Worm (Caenorhabditis elegans) whole organism, L4 larva: ENCODE measurements around the gene endu-2.

Experiments
- D1046.2 ChIP-seq: fragments of 200-800 bp; sonication (Bioruptor generic); IDR thresholded peaks from 2 replicates; pipeline ENCODE4 v1.3.6; 2022; ENCODE audit warnings: missing genetic modification characterization, missing compliant biosample characterization
- F49E8.2 ChIP-seq: sonication (generic microtip); optimal IDR thresholded peaks from 2 replicates; lab custom pipeline; 2016; ENCODE audit warnings: missing compliant biosample characterization, mild to moderate bottlenecking, missing genetic modification characterization, borderline replicate concordance
- R02D3.7 ChIP-seq: fragments of 150-350 bp; sonication (generic microtip); optimal IDR thresholded peaks from 3 replicates; lab custom pipeline; 2014; ENCODE audit warnings: missing biosample characterization, missing genetic modification characterization
- Y105C5A.15 ChIP-seq: fragments of 200-800 bp; sonication (Bioruptor generic); IDR thresholded peaks from 2 replicates; pipeline ENCODE4 v1.3.6; 2022; ENCODE audit warnings: missing genetic modification characterization, missing compliant biosample characterization
- Y48G9A.11 ChIP-seq: fragments of 200-800 bp; sonication (Bioruptor generic); IDR thresholded peaks from 2 replicates; pipeline ENCODE4 v1.3.6; 2022; ENCODE audit warnings: missing genetic modification reagents, missing genetic modification characterization, missing compliant biosample characterization
- ZK337.2 ChIP-seq: fragments of 200-800 bp; sonication (Bioruptor generic); IDR thresholded peaks from 2 replicates; pipeline ENCODE4 v1.3.6; 2022; ENCODE audit warnings: missing genetic modification reagents, missing genetic modification characterization, missing compliant biosample characterization
- aha-1 ChIP-seq: fragments of 150-350 bp; peaks from one replicate; lab custom pipeline; 2014; ENCODE audit warnings: missing biosample characterization, missing genetic modification characterization
- aly-2 ChIP-seq: sonication (generic microtip); optimal IDR thresholded peaks from 2 replicates; lab custom pipeline; 2018; ENCODE audit warnings: missing biosample characterization, missing genetic modification characterization
- ama-1 ChIP-seq: fragments of 150-350 bp; optimal IDR thresholded peaks from 2 replicates; lab custom pipeline; 2014; ENCODE audit warnings: inconsistent platforms, mixed read lengths
- arid-1 ChIP-seq: fragments of 200-800 bp; sonication (Bioruptor generic); conservative IDR thresholded peaks from 2 replicates; pipeline ENCODE4 v1.3.6; 2022; ENCODE audit warnings: missing genetic modification reagents, missing genetic modification characterization, missing compliant biosample characterization
- ceh-28 ChIP-seq: fragments of 150-350 bp; optimal IDR thresholded peaks from 2 replicates; lab custom pipeline; 2014; ENCODE audit warnings: missing biosample characterization, missing genetic modification reagents, missing genetic modification characterization
- ceh-44 ChIP-seq: fragments of 200-800 bp; sonication (Bioruptor generic); IDR thresholded peaks from 2 replicates; pipeline ENCODE4 v1.3.6; 2022; ENCODE audit warnings: missing genetic modification reagents, missing genetic modification characterization, missing compliant biosample characterization
- ceh-82 ChIP-seq: sonication (generic microtip); optimal IDR thresholded peaks from 2 replicates; lab custom pipeline; 2017; ENCODE audit warnings: missing biosample characterization, missing genetic modification characterization
- ces-1 ChIP-seq: fragments of 150-350 bp; sonication (generic microtip); optimal IDR thresholded peaks from 4 replicates; lab custom pipeline; 2014; ENCODE audit warnings: missing biosample characterization, missing genetic modification reagents, missing genetic modification characterization
- daf-16 ChIP-seq, 3 experiments: sonication (generic microtip); optimal IDR thresholded peaks; 2 replicates each; lab custom pipeline; 2016 to 2017; ENCODE audit warnings: missing genetic modification characterization in 3 of 3, missing genetic modification reagents in 3 of 3, mild to moderate bottlenecking in 2 of 3, missing compliant biosample characterization in 2 of 3, missing biosample characterization in 1 of 3, moderate library complexity in 1 of 3
- daf-19 ChIP-seq: fragments of 200-800 bp; sonication (Bioruptor generic); conservative IDR thresholded peaks from 2 replicates; pipeline ENCODE4 v1.3.6; 2022; ENCODE audit warnings: missing genetic modification characterization, missing compliant biosample characterization
- dmd-6 ChIP-seq: fragments of 200-800 bp; sonication (Bioruptor generic); IDR thresholded peaks from 2 replicates; pipeline ENCODE4 v1.3.6; 2022; ENCODE audit warnings: missing genetic modification reagents, missing genetic modification characterization, missing compliant biosample characterization
- dmd-8 ChIP-seq: fragments of 200-800 bp; sonication (Bioruptor generic); IDR thresholded peaks from 2 replicates; pipeline ENCODE4 v1.3.6; 2022; ENCODE audit warnings: missing genetic modification characterization, missing compliant biosample characterization
- dpl-1 ChIP-seq: fragments of 150-350 bp; optimal IDR thresholded peaks from 2 replicates; lab custom pipeline; 2014; ENCODE audit warnings: missing biosample characterization, missing genetic modification reagents, missing genetic modification characterization
- duxl-1 ChIP-seq: sonication (generic microtip); optimal IDR thresholded peaks from 2 replicates; lab custom pipeline; 2016; ENCODE audit warnings: mild to moderate bottlenecking, missing genetic modification characterization, moderate library complexity, missing compliant biosample characterization; ENCODE audit not compliant: poor library complexity
- dve-1 ChIP-seq: sonication (generic microtip); optimal IDR thresholded peaks from 2 replicates; lab custom pipeline; 2017; ENCODE audit warnings: antibody characterized with exemption, mild to moderate bottlenecking, missing genetic modification characterization, missing compliant biosample characterization; ENCODE audit not compliant: insufficient read depth
- egl-43 ChIP-seq: fragments of 200-800 bp; sonication (Bioruptor generic); IDR thresholded peaks from 2 replicates; pipeline ENCODE4 v1.3.6; 2022; ENCODE audit warnings: missing genetic modification reagents, missing genetic modification characterization, missing compliant biosample characterization
- hif-1 ChIP-seq, 2 experiments: sonication (generic microtip); optimal IDR thresholded peaks; 2 replicates each; lab custom pipeline; 2016 to 2017; ENCODE audit warnings: missing compliant biosample characterization in 2 of 2, missing genetic modification characterization in 2 of 2, missing genetic modification reagents in 2 of 2, missing genotype in 2 of 2, mild to moderate bottlenecking in 1 of 2
- hlh-30 ChIP-seq: sonication (generic microtip); optimal IDR thresholded peaks from 2 replicates; lab custom pipeline; 2017; ENCODE audit warnings: antibody characterized with exemption, mild to moderate bottlenecking, missing genetic modification characterization, missing compliant biosample characterization; ENCODE audit not compliant: insufficient read depth
- jun-1 ChIP-seq: fragments of 150-350 bp; optimal IDR thresholded peaks from 2 replicates; lab custom pipeline; 2014; ENCODE audit warnings: missing biosample characterization, missing genetic modification reagents, missing genetic modification characterization
- lim-7 ChIP-seq: fragments of 200-800 bp; sonication (Bioruptor generic); IDR thresholded peaks from 2 replicates; pipeline ENCODE4 v1.3.6; 2022; ENCODE audit warnings: missing genetic modification characterization, missing compliant biosample characterization
- lin-38 ChIP-seq: fragments of 200-800 bp; sonication (Bioruptor generic); IDR thresholded peaks from 2 replicates; pipeline ENCODE4 v1.3.6; 2022; ENCODE audit warnings: missing genetic modification reagents, missing genetic modification characterization, missing compliant biosample characterization
- madf-5 ChIP-seq, 2 experiments: fragments of 200-800 bp; sonication (Bioruptor generic); IDR thresholded peaks; 2 replicates each; pipeline ENCODE4 v1.3.6; 2022; ENCODE audit warnings: missing compliant biosample characterization in 2 of 2, missing genetic modification characterization in 2 of 2
- madf-9 ChIP-seq: fragments of 200-800 bp; sonication (Bioruptor generic); conservative IDR thresholded peaks from 2 replicates; pipeline ENCODE4 v1.3.6; 2022; ENCODE audit warnings: missing genetic modification reagents, missing genetic modification characterization, missing compliant biosample characterization
- mdt-29 ChIP-seq: fragments of 200-800 bp; sonication (Bioruptor generic); IDR thresholded peaks from 2 replicates; pipeline ENCODE4 v1.3.6; 2022; ENCODE audit warnings: missing genetic modification reagents, missing genetic modification characterization, missing compliant biosample characterization
- nhr-102 ChIP-seq: sonication (generic microtip); optimal IDR thresholded peaks from 2 replicates; lab custom pipeline; 2016; ENCODE audit warnings: mild to moderate bottlenecking, missing genetic modification characterization, moderate library complexity, missing compliant biosample characterization
- nhr-237 ChIP-seq: sonication (generic microtip); optimal IDR thresholded peaks from 2 replicates; lab custom pipeline; 2017; ENCODE audit warnings: missing biosample characterization, missing genetic modification characterization
- nhr-25 ChIP-seq: sonication (generic microtip); optimal IDR thresholded peaks from 2 replicates; lab custom pipeline; 2017; ENCODE audit warnings: missing genetic modification characterization, mild to moderate bottlenecking, missing compliant biosample characterization, antibody characterized with exemption, moderate library complexity, borderline replicate concordance; ENCODE audit not compliant: insufficient read depth
- saeg-2 ChIP-seq: fragments of 200-800 bp; sonication (Bioruptor generic); IDR thresholded peaks from 2 replicates; pipeline ENCODE4 v1.3.6; 2022; ENCODE audit warnings: missing genetic modification reagents, missing genetic modification characterization, missing compliant biosample characterization
- set-16 ChIP-seq: fragments of 200-800 bp; sonication (Bioruptor generic); IDR thresholded peaks from 2 replicates; pipeline ENCODE4 v1.3.6; 2022; ENCODE audit warnings: missing genetic modification reagents, missing genetic modification characterization, missing compliant biosample characterization
- skn-1 ChIP-seq: fragments of 150-350 bp; optimal IDR thresholded peaks from 2 replicates; lab custom pipeline; 2014; ENCODE audit warnings: missing biosample characterization, missing genetic modification characterization
- snpc-1.2 ChIP-seq: fragments of 200-800 bp; sonication (Bioruptor generic); IDR thresholded peaks from 2 replicates; pipeline ENCODE4 v1.3.6; 2022; ENCODE audit warnings: missing genetic modification reagents, missing genetic modification characterization, missing compliant biosample characterization
- snpc-4 ChIP-seq: fragments of 150-350 bp; optimal IDR thresholded peaks from 2 replicates; lab custom pipeline; 2014; ENCODE audit warnings: missing biosample characterization, missing genetic modification characterization
- spr-3 ChIP-seq: fragments of 200-800 bp; sonication (Bioruptor generic); optimal IDR thresholded peaks from 2 replicates; lab custom pipeline; 2018; ENCODE audit warnings: mild to moderate bottlenecking, missing genetic modification characterization, missing compliant biosample characterization
- tra-1 ChIP-seq: fragments of 200-800 bp; sonication (Bioruptor generic); IDR thresholded peaks from 2 replicates; pipeline ENCODE4 v1.3.6; 2022; ENCODE audit warnings: missing genetic modification reagents, missing genetic modification characterization, missing compliant biosample characterization
- zfp-3 ChIP-seq: fragments of 200-800 bp; sonication (Bioruptor generic); conservative IDR thresholded peaks from 2 replicates; pipeline ENCODE4 v1.3.6; 2022; ENCODE audit warnings: missing genetic modification reagents, missing genetic modification characterization, missing compliant biosample characterization
- zip-2 ChIP-seq: fragments of 150-350 bp; optimal IDR thresholded peaks from 2 replicates; lab custom pipeline; 2014; ENCODE audit warnings: missing biosample characterization, missing genetic modification characterization

The endu-2 gene

ce11 chrX:8218653-8219052, 23.4 kb upstream of the endu-2 start, which contains the start of gene K02A6.4:
TSS of gene K02A6.4 (minus strand) at chrX:8218753.
- TF ChIP-seq spr-3 (GFP tag; lab: Kevin White, UChicago) (no peak), aly-2 (tag; lab: Kevin White, UChicago) (no peak), nhr-25 (tag; lab: Kevin White, UChicago) (no peak), madf-9 (GFP tag; lab: Robert Waterston, UW) (no peak), hlh-30 (tag; lab: Kevin White, UChicago) (no peak), skn-1 (tag; lab: Kevin White, UChicago) (no peak), F49E8.2 (tag; lab: Kevin White, UChicago) (no peak), zfp-3 (GFP tag; lab: Robert Waterston, UW) (no peak), dmd-6 (GFP tag; lab: Robert Waterston, UW) (no peak), D1046.2 (GFP tag; lab: Robert Waterston, UW) (no peak), ces-1 (GFP tag; lab: Kevin White, UChicago) (no peak), hif-1 (tag; optimal IDR thresholded peaks at IDR 0.05; lab: Kevin White, UChicago) (no peak), Y105C5A.15 (GFP tag; lab: Robert Waterston, UW) (no peak), snpc-4 (tag; lab: Kevin White, UChicago) (no peak)
- TF ChIP-seq, all 104 proteins: peak for 0

- no peak for TF ChIP-seq lim-7 (GFP tag; lab: Robert Waterston, UW)
- no peak for TF ChIP-seq saeg-2 (GFP tag; lab: Robert Waterston, UW)
- no peak for TF ChIP-seq ceh-28 (tag; lab: Kevin White, UChicago)
- no peak for TF ChIP-seq dve-1 (tag; lab: Kevin White, UChicago)
- no peak for TF ChIP-seq jun-1
- TF ChIP-seq madf-9 (GFP tag; lab: Robert Waterston, UW), result no peak
- no peak for TF ChIP-seq nhr-25 (tag; lab: Kevin White, UChicago)
- no peak for TF ChIP-seq dpl-1 (GFP tag; lab: Kevin White, UChicago)
- TF ChIP-seq Y105C5A.15 (GFP tag; lab: Robert Waterston, UW), result no peak
- no peak for TF ChIP-seq tra-1
- no peak for TF ChIP-seq aha-1 (tag; lab: Kevin White, UChicago)
- TF ChIP-seq duxl-1, result no peak
- TF ChIP-seq daf-16 (GFP tag; optimal IDR thresholded peaks at IDR 0.05; lab: Kevin White, UChicago), result no peak
- TF ChIP-seq daf-16 (tag; optimal IDR thresholded peaks at IDR 0.05; lab: Kevin White, UChicago), result no peak
- no peak for TF ChIP-seq F49E8.2 (tag; lab: Kevin White, UChicago)
- no peak for TF ChIP-seq arid-1 (GFP tag; lab: Robert Waterston, UW)
- TF ChIP-seq egl-43 (GFP tag; lab: Robert Waterston, UW), result no peak
- no peak for TF ChIP-seq ZK337.2
- no peak for TF ChIP-seq nhr-237
Observed at ce11 chrX:8219428-8219827, 22.7 kb upstream of the endu-2 start, which contains the start of gene K02A6.1. TSS of gene K02A6.1 (plus strand) at chrX:8219728.

- TF ChIP-seq ceh-82, result no peak
- no peak for TF ChIP-seq Y48G9A.11
- no peak for TF ChIP-seq zip-2 (tag; lab: Kevin White, UChicago)
- no peak for TF ChIP-seq nhr-102 (tag; lab: Kevin White, UChicago)
- no peak for TF ChIP-seq aly-2 (tag; lab: Kevin White, UChicago)
- no peak for TF ChIP-seq ama-1 (lab: Kevin White, UChicago)
- no peak for TF ChIP-seq lin-38 (GFP tag; lab: Robert Waterston, UW)
- TF ChIP-seq daf-19 (GFP tag; lab: Robert Waterston, UW), result no peak
- no peak for TF ChIP-seq jun-1
- no peak for TF ChIP-seq snpc-1.2 (GFP tag; lab: Robert Waterston, UW)
- no peak for TF ChIP-seq mdt-29 (GFP tag; lab: Robert Waterston, UW)
- TF ChIP-seq madf-5 (GFP tag; IDR thresholded peaks at IDR 0.05; lab: Robert Waterston, UW), result no peak
- TF ChIP-seq set-16 (GFP tag; lab: Robert Waterston, UW), result no peak
- TF ChIP-seq ceh-44 (GFP tag; lab: Robert Waterston, UW), result no peak
- TF ChIP-seq ZK337.2, result no peak
- TF ChIP-seq dmd-8 (GFP tag; lab: Robert Waterston, UW), result no peak
- no peak for TF ChIP-seq R02D3.7 (tag; lab: Kevin White, UChicago)
Observed at ce11 chrX:8224916-8225315, 17.2 kb upstream of the endu-2 start, which contains the start of gene K02A6.2. TSS of gene K02A6.2 (minus strand) at chrX:8225016.
